Fruit fly (Drosophila melanogaster) whole organism, embryonic: ENCODE data around the gene Tollo.

Experiments used
- ATbp ChIP-seq: fragments of 200-800 bp; sonication (Bioruptor generic); optimal IDR thresholded peaks from 2 replicates; lab custom pipeline; 2017; ENCODE audit warnings: missing biosample characterization, mild to moderate bottlenecking, missing genetic modification characterization, missing genetic modification reagents
- Atf-2 ChIP-seq: fragments of 200-800 bp; sonication (Bioruptor generic); optimal IDR thresholded peaks from 2 replicates; lab custom pipeline; 2016; ENCODE audit warnings: missing biosample characterization, missing genetic modification characterization
- Awh ChIP-seq: fragments of 200-800 bp; sonication (Bioruptor generic); IDR thresholded peaks from 2 replicates; pipeline ENCODE4, ENCODE4 v1.3.6; 2022; ENCODE audit warnings: missing biosample characterization, missing genetic modification characterization
- CG10654 ChIP-seq: fragments of 200-800 bp; sonication (Bioruptor generic); optimal IDR thresholded peaks from 2 replicates; lab custom pipeline; 2016; ENCODE audit warnings: missing biosample characterization, missing genetic modification characterization
- CG11560 ChIP-seq: fragments of 200-800 bp; sonication (Bioruptor generic); IDR thresholded peaks from 3 replicates; pipeline ENCODE4 v1.3.6; 2022; ENCODE audit warnings: missing biosample characterization, missing genetic modification characterization
- CG12769 ChIP-seq: fragments of 200-800 bp; sonication (Bioruptor generic); optimal IDR thresholded peaks from 2 replicates; lab custom pipeline; 2019; ENCODE audit warnings: missing biosample characterization, mild to moderate bottlenecking, missing genetic modification characterization, moderate library complexity
- CG13287 ChIP-seq: fragments of 200-800 bp; sonication (Bioruptor generic); IDR thresholded peaks from 2 replicates; pipeline ENCODE4 v1.3.6; 2022; ENCODE audit warnings: missing biosample characterization, missing genetic modification characterization; ENCODE audit not compliant: partially characterized antibody
- CG14050 ChIP-seq: fragments of 200-800 bp; sonication (Bioruptor generic); IDR thresholded peaks from 3 replicates; pipeline ENCODE4 v1.3.6; 2022; ENCODE audit warnings: missing biosample characterization, missing genetic modification characterization
- CG15601 ChIP-seq: fragments of 200-800 bp; sonication (Bioruptor generic); optimal IDR thresholded peaks from 3 replicates; lab custom pipeline; 2019; ENCODE audit warnings: missing biosample characterization, mild to moderate bottlenecking, missing genetic modification characterization, moderate library complexity
- CG1647 ChIP-seq: fragments of 200-800 bp; sonication (Bioruptor generic); optimal IDR thresholded peaks from 3 replicates; lab custom pipeline; 2016; ENCODE audit warnings: missing biosample characterization, missing genetic modification characterization
- CG16779 ChIP-seq: fragments of 200-800 bp; sonication (Bioruptor generic); IDR thresholded peaks from 2 replicates; pipeline ENCODE4 v1.3.6; 2022; ENCODE audit warnings: missing biosample characterization, missing genetic modification characterization
- CG16815 ChIP-seq: fragments of 200-800 bp; sonication (Bioruptor generic); optimal IDR thresholded peaks from 3 replicates; lab custom pipeline; 2017; ENCODE audit warnings: missing biosample characterization, mild to moderate bottlenecking, missing genetic modification characterization
- CG33557 ChIP-seq: fragments of 200-800 bp; sonication (Bioruptor generic); optimal IDR thresholded peaks from 2 replicates; lab custom pipeline; 2019; ENCODE audit warnings: missing biosample characterization, mild to moderate bottlenecking, missing genetic modification characterization, moderate library complexity
- CG3726 ChIP-seq: fragments of 200-800 bp; sonication (Bioruptor generic); IDR thresholded peaks from 3 replicates; pipeline ENCODE4, ENCODE4 v1.3.6; 2022; ENCODE audit warnings: missing biosample characterization, missing genetic modification characterization
- CG43689 ChIP-seq: fragments of 200-800 bp; sonication (Bioruptor generic); IDR thresholded peaks from 2 replicates; pipeline ENCODE4 v1.3.6; 2022; ENCODE audit warnings: missing biosample characterization, missing genetic modification characterization
- CG4424 ChIP-seq: fragments of 200-800 bp; sonication (Bioruptor generic); optimal IDR thresholded peaks from 3 replicates; lab custom pipeline; 2016; ENCODE audit warnings: missing biosample characterization, missing genetic modification characterization
- CG5953 ChIP-seq: fragments of 200-800 bp; sonication (Bioruptor generic); IDR thresholded peaks from 2 replicates; pipeline ENCODE4 v1.3.6; 2022; ENCODE audit warnings: missing biosample characterization, missing genetic modification characterization
- CG6272 ChIP-seq: fragments of 200-800 bp; sonication (Bioruptor generic); IDR thresholded peaks from 2 replicates; pipeline ENCODE4 v1.3.6; 2022; ENCODE audit warnings: missing biosample characterization, missing genetic modification characterization
- CG6791 ChIP-seq: fragments of 200-800 bp; sonication (Bioruptor generic); IDR thresholded peaks from 3 replicates; pipeline ENCODE4 v1.3.6; 2022; ENCODE audit warnings: missing biosample characterization, missing genetic modification characterization; ENCODE audit not compliant: partially characterized antibody
- CG7987 ChIP-seq: fragments of 200-800 bp; sonication (Bioruptor generic); optimal IDR thresholded peaks from 2 replicates; lab custom pipeline; 2018; ENCODE audit warnings: missing biosample characterization, mild to moderate bottlenecking, missing genetic modification characterization, moderate library complexity
- Drgx ChIP-seq: fragments of 200-800 bp; sonication (Bioruptor generic); IDR thresholded peaks from 2 replicates; pipeline ENCODE4 v1.3.6; 2022; ENCODE audit warnings: missing biosample characterization, missing genetic modification characterization
- Ets65A ChIP-seq: fragments of 200-800 bp; sonication (Bioruptor generic); peaks from one replicate; lab custom pipeline; 2016; ENCODE audit warnings: missing biosample characterization, missing genetic modification characterization
- Fer3 ChIP-seq: fragments of 200-800 bp; sonication (Bioruptor generic); optimal IDR thresholded peaks from 2 replicates; lab custom pipeline; 2018; ENCODE audit warnings: missing biosample characterization, mild to moderate bottlenecking, missing genetic modification characterization, moderate library complexity
- Hr78 ChIP-seq, 2 experiments: fragments of 200-800 bp in 1 of 2; fragments of >200 bp in 1 of 2; sonication (Bioruptor generic) in 1 of 2; optimal IDR thresholded peaks; 2 replicates each; lab custom pipeline; 2017 to 2019; ENCODE audit warnings: missing biosample characterization in 2 of 2, missing genetic modification characterization in 2 of 2, mild to moderate bottlenecking in 1 of 2, moderate library complexity in 1 of 2
- Lhr ChIP-seq: fragments of 200-800 bp; sonication (Bioruptor generic); optimal IDR thresholded peaks from 3 replicates; lab custom pipeline; 2017; ENCODE audit warnings: mild to moderate bottlenecking, missing biosample characterization, missing genetic modification reagents, missing genetic modification characterization
- NC2α ChIP-seq: fragments of 200-800 bp; sonication (Bioruptor generic); optimal IDR thresholded peaks from 2 replicates; lab custom pipeline; 2016; ENCODE audit warnings: missing biosample characterization, missing genetic modification characterization
- Nf-YB ChIP-seq: fragments of 200-800 bp; sonication (Bioruptor generic); optimal IDR thresholded peaks from 3 replicates; lab custom pipeline; 2019; ENCODE audit warnings: missing biosample characterization, mild to moderate bottlenecking, missing genetic modification characterization, moderate library complexity
- PHDP ChIP-seq: fragments of 200-800 bp; sonication (Bioruptor generic); optimal IDR thresholded peaks from 3 replicates; lab custom pipeline; 2018; ENCODE audit warnings: missing biosample characterization, mild to moderate bottlenecking, missing genetic modification characterization, moderate library complexity
- Side ChIP-seq: fragments of 200-800 bp; sonication (Bioruptor generic); optimal IDR thresholded peaks from 2 replicates; lab custom pipeline; 2016; ENCODE audit warnings: missing biosample characterization, missing genetic modification characterization
- Sox102F ChIP-seq: fragments of 200-800 bp; sonication (Bioruptor generic); optimal IDR thresholded peaks from 2 replicates; lab custom pipeline; 2018; ENCODE audit warnings: missing biosample characterization, mild to moderate bottlenecking, missing genetic modification characterization, moderate library complexity
- Sry-δ ChIP-seq: fragments of 200-800 bp; sonication (Bioruptor generic); optimal IDR thresholded peaks from 2 replicates; lab custom pipeline; 2016; ENCODE audit warnings: missing biosample characterization, missing genetic modification characterization
- TFAM ChIP-seq: fragments of 200-800 bp; sonication (Bioruptor generic); optimal IDR thresholded peaks from 2 replicates; lab custom pipeline; 2017; ENCODE audit warnings: missing biosample characterization, missing genetic modification characterization, inconsistent platforms
- Xrp1 ChIP-seq: fragments of 200-800 bp; sonication (Bioruptor generic); IDR thresholded peaks from 2 replicates; pipeline ENCODE4 v1.3.6; 2022; ENCODE audit warnings: missing biosample characterization, missing genetic modification characterization
- amos ChIP-seq: fragments of 200-800 bp; sonication (Bioruptor generic); IDR thresholded peaks from 2 replicates; pipeline ENCODE4 v1.3.6; 2022; ENCODE audit warnings: missing biosample characterization, missing genetic modification characterization; ENCODE audit not compliant: partially characterized antibody
- ap ChIP-seq: fragments of 200-800 bp; sonication (Bioruptor generic); IDR thresholded peaks from 2 replicates; pipeline ENCODE4 v1.3.6; 2022; ENCODE audit warnings: missing biosample characterization, missing genetic modification characterization
- bab2 ChIP-seq: fragments of 200-800 bp; sonication (Bioruptor generic); optimal IDR thresholded peaks from 2 replicates; lab custom pipeline; 2016; ENCODE audit warnings: missing biosample characterization, missing genetic modification characterization
- dmrt99B ChIP-seq: fragments of 200-800 bp; sonication (Bioruptor generic); optimal IDR thresholded peaks from 2 replicates; lab custom pipeline; 2018; ENCODE audit warnings: missing biosample characterization, mild to moderate bottlenecking, missing genetic modification characterization, moderate library complexity
- eve ChIP-seq, 2 experiments: fragments of >200 bp; optimal IDR thresholded peaks; 2 replicates each; lab custom pipeline; 2017; ENCODE audit warnings: missing biosample characterization in 2 of 2, missing genetic modification characterization in 2 of 2
- hkb ChIP-seq, 2 experiments: fragments of 200-800 bp in 1 of 2; fragments of >200 bp in 1 of 2; sonication (Bioruptor generic) in 1 of 2; IDR thresholded peaks in 1 of 2; optimal IDR thresholded peaks in 1 of 2; 2 replicates each; pipeline versions ENCODE4 v1.3.6 to Lab custom; 2017 to 2022; ENCODE audit warnings: missing biosample characterization in 1 of 2, missing genetic modification characterization in 1 of 2
- luna ChIP-seq: fragments of 200-800 bp; sonication (Bioruptor generic); optimal IDR thresholded peaks from 2 replicates; lab custom pipeline; 2016; ENCODE audit warnings: missing biosample characterization, missing genetic modification characterization
- maf-S ChIP-seq: fragments of 200-800 bp; sonication (Bioruptor generic); optimal IDR thresholded peaks from 2 replicates; lab custom pipeline; 2016; ENCODE audit warnings: missing biosample characterization, missing genetic modification characterization
- oc ChIP-seq: fragments of 200-800 bp; sonication (Bioruptor generic); optimal IDR thresholded peaks from 2 replicates; lab custom pipeline; 2018; ENCODE audit warnings: missing biosample characterization, mild to moderate bottlenecking, missing genetic modification characterization, moderate library complexity
- pfk ChIP-seq: fragments of 200-800 bp; sonication (Bioruptor generic); optimal IDR thresholded peaks from 2 replicates; lab custom pipeline; 2018; ENCODE audit warnings: missing biosample characterization, mild to moderate bottlenecking, missing genetic modification characterization, moderate library complexity
- prd ChIP-seq, 3 experiments: fragments of >200 bp in 2 of 3; fragments of 200-800 bp in 1 of 3; sonication (Bioruptor generic) in 1 of 3; optimal IDR thresholded peaks in 2 of 3; IDR thresholded peaks in 1 of 3; 2 replicates in 2 of 3; 3 replicates in 1 of 3; pipeline versions ENCODE4 v1.3.6 to Lab custom; 2017 to 2022; ENCODE audit warnings: missing biosample characterization in 1 of 3, missing genetic modification characterization in 1 of 3
- repo ChIP-seq: fragments of 200-800 bp; sonication (Bioruptor generic); optimal IDR thresholded peaks from 2 replicates; lab custom pipeline; 2016; ENCODE audit warnings: missing biosample characterization, missing genetic modification characterization
- salm ChIP-seq: fragments of 200-800 bp; sonication (Bioruptor generic); optimal IDR thresholded peaks from 2 replicates; lab custom pipeline; 2018; ENCODE audit warnings: missing biosample characterization, mild to moderate bottlenecking, missing genetic modification characterization
- sd ChIP-seq: fragments of 200-800 bp; sonication (Bioruptor generic); optimal IDR thresholded peaks from 3 replicates; lab custom pipeline; 2018; ENCODE audit warnings: missing biosample characterization, mild to moderate bottlenecking, missing genetic modification characterization, moderate library complexity
- sens ChIP-seq: fragments of 200-800 bp; sonication (Bioruptor generic); peaks from one replicate; lab custom pipeline; 2016; ENCODE audit warnings: missing biosample characterization, missing genetic modification characterization
- wek ChIP-seq: fragments of 200-800 bp; sonication (Bioruptor generic); optimal IDR thresholded peaks from 3 replicates; lab custom pipeline; 2018; ENCODE audit warnings: missing biosample characterization, mild to moderate bottlenecking, missing genetic modification characterization, moderate library complexity

Gene Tollo

dm6 chr3L:15249729-15250128 is 14.3 kb downstream of the Tollo start (continued):
- TF ChIP-seq TFAM (GFP tag; lab: Kevin White, UChicago): no peak
- no peak for TF ChIP-seq wek
- TF ChIP-seq eve (GFP tag; optimal IDR thresholded peaks at IDR 0.05; lab: Kevin White, UChicago): no peak
- no peak for TF ChIP-seq Side (GFP tag; lab: Kevin White, UChicago)
- no peak for TF ChIP-seq maf-S
- TF ChIP-seq CG14050 (GFP tag; lab: Robert Waterston, UW): no peak
- TF ChIP-seq CG43689 (GFP tag; lab: Robert Waterston, UW): no peak
- no peak for TF ChIP-seq ap
- no peak for TF ChIP-seq hkb (optimal IDR thresholded peaks at IDR 0.05; lab: Kevin White, UChicago)
- no peak for TF ChIP-seq hkb (GFP tag; IDR thresholded peaks at IDR 0.05; lab: Robert Waterston, UW)
- TF ChIP-seq Nf-YB: no peak
- TF ChIP-seq CG6272 (GFP tag; lab: Robert Waterston, UW): no peak
- no peak for TF ChIP-seq CG10654 (GFP tag; lab: Kevin White, UChicago)
- no peak for TF ChIP-seq Atf-2 (GFP tag; lab: Kevin White, UChicago)
- TF ChIP-seq NC2α (GFP tag; lab: Kevin White, UChicago): no peak
- TF ChIP-seq CG6791 (GFP tag; lab: Robert Waterston, UW): no peak
- no peak for TF ChIP-seq CG16779
- no peak for TF ChIP-seq ATbp (GFP tag; lab: Kevin White, UChicago)
- TF ChIP-seq CG16815 (GFP tag; lab: Kevin White, UChicago): no peak
- peak; percentile 53 for TF ChIP-seq dmrt99B
- TF ChIP-seq Drgx (GFP tag; lab: Robert Waterston, UW): 0 out of 2 replicates have a peak, but pooled peaks have one; percentile 13
- TF ChIP-seq, all 482 proteins: peak for 32

dm6 chr3L:15251759-15252322 is 16.4 kb downstream of the Tollo start:
- TF ChIP-seq sd (tag; lab: Kevin White, UChicago) (peak; percentile 66), Sry-δ (GFP tag; lab: Kevin White, UChicago) (no peak), prd (optimal IDR thresholded peaks at IDR 0.05; lab: Kevin White, UChicago) (no peak), prd (GFP tag; IDR thresholded peaks at IDR 0.05; lab: Robert Waterston, UW) (no peak), CG33557 (GFP tag; lab: Kevin White, UChicago) (no peak), repo (no peak), PHDP (tag; lab: Kevin White, UChicago) (no peak), Hr78 (GFP tag; optimal IDR thresholded peaks at IDR 0.05; lab: Kevin White, UChicago) (no peak), amos (no peak), sens (GFP tag; lab: Kevin White, UChicago) (peak; percentile 60), CG13287 (no peak), CG15601 (tag; lab: Kevin White, UChicago) (no peak), bab2 (GFP tag; lab: Kevin White, UChicago) (no peak), luna (GFP tag; lab: Kevin White, UChicago) (no peak), Lhr (GFP tag; lab: Kevin White, UChicago) (no peak), Xrp1 (no peak), Ets65A (GFP tag; lab: Kevin White, UChicago) (no peak), CG7987 (GFP tag; lab: Kevin White, UChicago) (no peak), CG3726 (GFP tag; lab: Robert Waterston, UW) (no peak), CG5953 (GFP tag; lab: Robert Waterston, UW) (no peak), Awh (GFP tag; lab: Robert Waterston, UW) (peak; percentile 80), CG11560 (tag; lab: Robert Waterston, UW) (no peak), CG4424 (GFP tag; lab: Kevin White, UChicago) (no peak), CG12769 (peak; percentile 35), salm (tag; lab: Kevin White, UChicago) (peak; percentile 21), Sox102F (GFP tag; lab: Kevin White, UChicago) (no peak), Fer3 (tag; lab: Kevin White, UChicago) (no peak), CG1647 (GFP tag; lab: Kevin White, UChicago) (no peak), oc (peak; percentile 75), pfk (GFP tag; lab: Kevin White, UChicago) (no peak), wek (no peak)
